Fruit fly (Drosophila melanogaster): ENCODE data around the gene Gr68a.

Gr68a gene

dm6 chr3L:11721498-11721946 lies 29.6 kb upstream of the Gr68a start (continued):
- TF ChIP-seq Adf1 (GFP tag; IDR thresholded peaks at IDR 0.05) = no peak
- no peak for TF ChIP-seq Usf (GFP tag; optimal IDR thresholded peaks at IDR 0.05)
- no peak for TF ChIP-seq CG17802 (tag; optimal IDR thresholded peaks at IDR 0.05)
- TF ChIP-seq CG11504 (tag; optimal IDR thresholded peaks at IDR 0.05) = peak; percentile 42
- peak; percentile 49 for TF ChIP-seq gsb (GFP tag; IDR thresholded peaks at IDR 0.05)
- no peak for TF ChIP-seq Fer3 (tag; optimal IDR thresholded peaks at IDR 0.05)
- TF ChIP-seq Rfx (GFP tag; IDR thresholded peaks at IDR 0.05) = peak; percentile 56
- peak; percentile 35; the same call in 1 of the 3 replicates for TF ChIP-seq tgo (GFP tag; IDR thresholded peaks at IDR 0.05)
- peak; percentile 17 for TF ChIP-seq CoRest (tag; optimal IDR thresholded peaks at IDR 0.05)
- TF ChIP-seq CG18262 (tag; optimal IDR thresholded peaks at IDR 0.05) = no peak
- no peak for TF ChIP-seq CG10267 (tag; optimal IDR thresholded peaks at IDR 0.05)
- TF ChIP-seq Ptx1 (GFP tag; IDR thresholded peaks at IDR 0.05) = peak; percentile 58
- peak; percentile 29; the same call in 1 of the 2 replicates for TF ChIP-seq al (GFP tag; IDR thresholded peaks at IDR 0.05)
- TF ChIP-seq CG12659 (GFP tag; optimal IDR thresholded peaks at IDR 0.05) = no peak
- TF ChIP-seq CG14441 (GFP tag; IDR thresholded peaks at IDR 0.05) = peak; percentile 46
- TF ChIP-seq CHES-1-like (GFP tag; optimal IDR thresholded peaks at IDR 0.05) = no peak

dm6 chr3L:11728147-11728546 lies 23.0 kb upstream of the Gr68a start, which contains the start of gene sunn:
Gene sunn (plus strand): TSS chr3L:11728348.
- TF ChIP-seq CG7839 (tag; optimal IDR thresholded peaks at IDR 0.05) = no peak
- TF ChIP-seq fd64A (GFP tag; optimal IDR thresholded peaks at IDR 0.05) = no peak
- TF ChIP-seq dimm (GFP tag; IDR thresholded peaks at IDR 0.05) = no peak
- TF ChIP-seq CG12219 (GFP tag; optimal IDR thresholded peaks at IDR 0.05) = no peak
- peak; percentile 12; the same call in 1 of the 2 replicates for TF ChIP-seq bbx (GFP tag; IDR thresholded peaks at IDR 0.05; ENCODE audit: partially characterized antibody)
- TF ChIP-seq stwl (tag; optimal IDR thresholded peaks at IDR 0.05) = peak; percentile 52
- TF ChIP-seq CG18764 (GFP tag; optimal IDR thresholded peaks at IDR 0.05) = no peak
- TF ChIP-seq slou (GFP tag; optimal IDR thresholded peaks at IDR 0.05) = no peak
- peak; percentile 59 for TF ChIP-seq Dref (GFP tag; IDR thresholded peaks at IDR 0.05)
- TF ChIP-seq Doc2 (GFP tag; IDR thresholded peaks at IDR 0.05) = no peak
- no peak for TF ChIP-seq Rx (GFP tag; IDR thresholded peaks at IDR 0.05)
- peak; percentile 1 for TF ChIP-seq pzg (GFP tag; optimal IDR thresholded peaks at IDR 0.05)
- TF ChIP-seq vnd (GFP tag; IDR thresholded peaks at IDR 0.05; ENCODE audit: partially characterized antibody) = no peak
- no peak for TF ChIP-seq CG7987 (GFP tag; optimal IDR thresholded peaks at IDR 0.05)
- TF ChIP-seq Hr39 (optimal IDR thresholded peaks at IDR 0.05) = no peak
- peak; percentile 3 for TF ChIP-seq Myb (GFP tag; optimal IDR thresholded peaks at IDR 0.05)
- no peak for TF ChIP-seq CG1647 (GFP tag; optimal IDR thresholded peaks at IDR 0.05)
- peak; percentile 65 for TF ChIP-seq Dp (GFP tag; optimal IDR thresholded peaks at IDR 0.05)
- TF ChIP-seq C15 (GFP tag; IDR thresholded peaks at IDR 0.05) = no peak
- TF ChIP-seq E2f2 (GFP tag; IDR thresholded peaks at IDR 0.05) = peak; percentile 80
- TF ChIP-seq BEAF-32 (GFP tag; optimal IDR thresholded peaks at IDR 0.05) = peak; percentile 10
- TF ChIP-seq crp (GFP tag; optimal IDR thresholded peaks at IDR 0.05) = no peak
- TF ChIP-seq CG8290 (GFP tag; optimal IDR thresholded peaks at IDR 0.05) = no peak
- TF ChIP-seq CG8290 (tag; optimal IDR thresholded peaks at IDR 0.05) = no peak
- no peak for TF ChIP-seq Hsf (GFP tag; optimal IDR thresholded peaks at IDR 0.05)
- peak in 1 of 2 experiments; percentile 80 for TF ChIP-seq Hr78 (GFP tag; optimal IDR thresholded peaks at IDR 0.05)
- TF ChIP-seq CG10267 (tag; optimal IDR thresholded peaks at IDR 0.05) = peak; percentile 73
- TF ChIP-seq Ets97D (GFP tag; optimal IDR thresholded peaks at IDR 0.05) = peak; percentile 20
- no peak for TF ChIP-seq CG16863 (GFP tag; optimal IDR thresholded peaks at IDR 0.05)
- TF ChIP-seq pan (optimal IDR thresholded peaks at IDR 0.05) = no peak
- TF ChIP-seq pan (GFP tag; optimal IDR thresholded peaks at IDR 0.05 in 1 of 2, IDR thresholded peaks at IDR 0.05 in 1 of 2) = no peak
- TF ChIP-seq CG9215 (GFP tag; IDR thresholded peaks at IDR 0.05) = no peak
- TF ChIP-seq CG4404 (GFP tag; IDR thresholded peaks at IDR 0.05) = no peak
- TF ChIP-seq Hmx (GFP tag; optimal IDR thresholded peaks at IDR 0.05) = no peak
- no peak for TF ChIP-seq CG4854 (GFP tag; optimal IDR thresholded peaks at IDR 0.05)
- no peak for TF ChIP-seq CG4820 (GFP tag; optimal IDR thresholded peaks at IDR 0.05)

Data from whole organism, embryonic.